Worm (Caenorhabditis elegans) whole organism, L4 larva: ENCODE measurements around the gene flad-1.

Experiments used
- D1046.2 ChIP-seq: fragments of 200-800 bp; sonication (Bioruptor generic); IDR thresholded peaks from 2 replicates; pipeline ENCODE4 v1.3.6; 2022; ENCODE audit warnings: missing genetic modification characterization, missing compliant biosample characterization
- F26F4.8 ChIP-seq: fragments of 200-800 bp; sonication (Bioruptor generic); conservative IDR thresholded peaks from 2 replicates; pipeline ENCODE4 v1.3.6; 2022; ENCODE audit warnings: missing genetic modification characterization, missing compliant biosample characterization
- F37D6.2 ChIP-seq: sonication (generic microtip); optimal IDR thresholded peaks from 2 replicates; lab custom pipeline; 2016; ENCODE audit warnings: mild to moderate bottlenecking, missing genetic modification characterization, missing compliant biosample characterization
- T20F7.1 ChIP-seq: fragments of 200-800 bp; sonication (Bioruptor generic); optimal IDR thresholded peaks from 2 replicates; lab custom pipeline; 2018; ENCODE audit warnings: mild to moderate bottlenecking, missing genetic modification characterization, missing compliant biosample characterization
- Y105C5A.15 ChIP-seq: fragments of 200-800 bp; sonication (Bioruptor generic); IDR thresholded peaks from 2 replicates; pipeline ENCODE4 v1.3.6; 2022; ENCODE audit warnings: missing genetic modification characterization, missing compliant biosample characterization
- Y48G9A.11 ChIP-seq: fragments of 200-800 bp; sonication (Bioruptor generic); IDR thresholded peaks from 2 replicates; pipeline ENCODE4 v1.3.6; 2022; ENCODE audit warnings: missing genetic modification reagents, missing genetic modification characterization, missing compliant biosample characterization
- Y5F2A.4 ChIP-seq: fragments of 200-800 bp; sonication (Bioruptor generic); optimal IDR thresholded peaks from 2 replicates; lab custom pipeline; 2018; ENCODE audit warnings: mild to moderate bottlenecking, missing genetic modification characterization, missing compliant biosample characterization
- Y75B8A.6 ChIP-seq: fragments of 200-800 bp; sonication (Bioruptor generic); IDR thresholded peaks from 2 replicates; pipeline ENCODE4 v1.3.6; 2022; ENCODE audit warnings: missing genetic modification reagents, missing genetic modification characterization, missing compliant biosample characterization
- aha-1 ChIP-seq: fragments of 150-350 bp; peaks from one replicate; lab custom pipeline; 2014; ENCODE audit warnings: missing biosample characterization, missing genetic modification characterization
- ceh-28 ChIP-seq: fragments of 150-350 bp; optimal IDR thresholded peaks from 2 replicates; lab custom pipeline; 2014; ENCODE audit warnings: missing biosample characterization, missing genetic modification reagents, missing genetic modification characterization
- ceh-32 ChIP-seq: sonication (generic microtip); optimal IDR thresholded peaks from 2 replicates; lab custom pipeline; 2016; ENCODE audit warnings: mild to moderate bottlenecking, missing genetic modification characterization, missing compliant biosample characterization; ENCODE audit not compliant: poor library complexity
- ceh-62 ChIP-seq: sonication (generic microtip); optimal IDR thresholded peaks from 2 replicates; lab custom pipeline; 2017; ENCODE audit warnings: missing biosample characterization, missing genetic modification characterization
- ceh-82 ChIP-seq: sonication (generic microtip); optimal IDR thresholded peaks from 2 replicates; lab custom pipeline; 2017; ENCODE audit warnings: missing biosample characterization, missing genetic modification characterization
- ctbp-1 ChIP-seq: fragments of 200-800 bp; sonication (Bioruptor generic); IDR thresholded peaks from 2 replicates; pipeline ENCODE4 v1.3.6; 2022; ENCODE audit warnings: missing genetic modification reagents, missing genetic modification characterization, missing compliant biosample characterization
- daf-8 ChIP-seq: fragments of 200-800 bp; sonication (Bioruptor generic); IDR thresholded peaks from 2 replicates; pipeline ENCODE4 v1.3.6; 2022; ENCODE audit warnings: missing genetic modification characterization, missing compliant biosample characterization
- dmd-6 ChIP-seq: fragments of 200-800 bp; sonication (Bioruptor generic); IDR thresholded peaks from 2 replicates; pipeline ENCODE4 v1.3.6; 2022; ENCODE audit warnings: missing genetic modification reagents, missing genetic modification characterization, missing compliant biosample characterization
- dmd-8 ChIP-seq: fragments of 200-800 bp; sonication (Bioruptor generic); IDR thresholded peaks from 2 replicates; pipeline ENCODE4 v1.3.6; 2022; ENCODE audit warnings: missing genetic modification characterization, missing compliant biosample characterization
- duxl-1 ChIP-seq: sonication (generic microtip); optimal IDR thresholded peaks from 2 replicates; lab custom pipeline; 2016; ENCODE audit warnings: mild to moderate bottlenecking, missing genetic modification characterization, moderate library complexity, missing compliant biosample characterization; ENCODE audit not compliant: poor library complexity
- dve-1 ChIP-seq: sonication (generic microtip); optimal IDR thresholded peaks from 2 replicates; lab custom pipeline; 2017; ENCODE audit warnings: antibody characterized with exemption, mild to moderate bottlenecking, missing genetic modification characterization, missing compliant biosample characterization; ENCODE audit not compliant: insufficient read depth
- egl-27 ChIP-seq: sonication (generic microtip); optimal IDR thresholded peaks from 3 replicates; lab custom pipeline; 2017; ENCODE audit warnings: missing biosample characterization, missing genetic modification reagents, missing genetic modification characterization
- gei-8 ChIP-seq: fragments of 200-800 bp; sonication (Bioruptor generic); optimal IDR thresholded peaks from 2 replicates; lab custom pipeline; 2018; ENCODE audit warnings: mild to moderate bottlenecking, missing genetic modification characterization, missing compliant biosample characterization
- hif-1 ChIP-seq, 2 experiments: sonication (generic microtip); optimal IDR thresholded peaks; 2 replicates each; lab custom pipeline; 2016 to 2017; ENCODE audit warnings: missing compliant biosample characterization in 2 of 2, missing genetic modification characterization in 2 of 2, missing genetic modification reagents in 2 of 2, missing genotype in 2 of 2, mild to moderate bottlenecking in 1 of 2
- hlh-11 ChIP-seq: fragments of 200-800 bp; sonication (Bioruptor generic); optimal IDR thresholded peaks from 2 replicates; lab custom pipeline; 2018; ENCODE audit warnings: mild to moderate bottlenecking, missing genetic modification characterization, missing compliant biosample characterization
- jun-1 ChIP-seq: fragments of 150-350 bp; optimal IDR thresholded peaks from 2 replicates; lab custom pipeline; 2014; ENCODE audit warnings: missing biosample characterization, missing genetic modification reagents, missing genetic modification characterization
- lim-7 ChIP-seq: fragments of 200-800 bp; sonication (Bioruptor generic); IDR thresholded peaks from 2 replicates; pipeline ENCODE4 v1.3.6; 2022; ENCODE audit warnings: missing genetic modification characterization, missing compliant biosample characterization
- lin-38 ChIP-seq: fragments of 200-800 bp; sonication (Bioruptor generic); IDR thresholded peaks from 2 replicates; pipeline ENCODE4 v1.3.6; 2022; ENCODE audit warnings: missing genetic modification reagents, missing genetic modification characterization, missing compliant biosample characterization
- lsy-2 ChIP-seq, 2 experiments: fragments of 150-350 bp in 1 of 2; sonication (generic microtip) in 1 of 2; optimal IDR thresholded peaks; 2 replicates each; lab custom pipeline; 2014 to 2017; ENCODE audit warnings: missing biosample characterization in 2 of 2, missing genetic modification characterization in 2 of 2
- madf-9 ChIP-seq: fragments of 200-800 bp; sonication (Bioruptor generic); conservative IDR thresholded peaks from 2 replicates; pipeline ENCODE4 v1.3.6; 2022; ENCODE audit warnings: missing genetic modification reagents, missing genetic modification characterization, missing compliant biosample characterization
- mdt-29 ChIP-seq: fragments of 200-800 bp; sonication (Bioruptor generic); IDR thresholded peaks from 2 replicates; pipeline ENCODE4 v1.3.6; 2022; ENCODE audit warnings: missing genetic modification reagents, missing genetic modification characterization, missing compliant biosample characterization
- nhr-10 ChIP-seq: fragments of 150-350 bp; optimal IDR thresholded peaks from 2 replicates; lab custom pipeline; 2014; ENCODE audit warnings: missing biosample characterization, missing genetic modification characterization
- nhr-102 ChIP-seq: sonication (generic microtip); optimal IDR thresholded peaks from 2 replicates; lab custom pipeline; 2016; ENCODE audit warnings: mild to moderate bottlenecking, missing genetic modification characterization, moderate library complexity, missing compliant biosample characterization
- nhr-11 ChIP-seq: fragments of 150-350 bp; optimal IDR thresholded peaks from 2 replicates; lab custom pipeline; 2014; ENCODE audit warnings: missing biosample characterization, missing genetic modification characterization
- nhr-25 ChIP-seq: sonication (generic microtip); optimal IDR thresholded peaks from 2 replicates; lab custom pipeline; 2017; ENCODE audit warnings: missing genetic modification characterization, mild to moderate bottlenecking, missing compliant biosample characterization, antibody characterized with exemption, moderate library complexity, borderline replicate concordance; ENCODE audit not compliant: insufficient read depth
- nhr-28 ChIP-seq: fragments of 150-350 bp; optimal IDR thresholded peaks from 2 replicates; lab custom pipeline; 2014; ENCODE audit warnings: missing biosample characterization, missing genetic modification characterization
- nhr-6 ChIP-seq: fragments of 150-350 bp; optimal IDR thresholded peaks from 2 replicates; lab custom pipeline; 2014; ENCODE audit warnings: missing biosample characterization, missing genetic modification characterization
- nhr-77 ChIP-seq: fragments of 150-350 bp; optimal IDR thresholded peaks from 2 replicates; lab custom pipeline; 2014; ENCODE audit warnings: missing biosample characterization, missing genetic modification characterization
- pha-4 ChIP-seq, 2 experiments: fragments of 150-350 bp in 1 of 2; fragments of 200-800 bp in 1 of 2; sonication (Bioruptor generic) in 1 of 2; IDR thresholded peaks in 1 of 2; optimal IDR thresholded peaks in 1 of 2; 2 replicates each; pipeline versions ENCODE4 v1.3.6 to Lab custom; 2014 to 2022; ENCODE audit warnings: missing genetic modification characterization in 2 of 2, missing genetic modification reagents in 2 of 2, missing biosample characterization in 1 of 2, missing compliant biosample characterization in 1 of 2
- pqm-1 ChIP-seq: sonication (generic microtip); optimal IDR thresholded peaks from 2 replicates; lab custom pipeline; 2017; ENCODE audit warnings: missing biosample characterization, missing genetic modification characterization
- rbr-2 ChIP-seq: sonication (generic microtip); optimal IDR thresholded peaks from 2 replicates; lab custom pipeline; 2016; ENCODE audit warnings: missing genotype, missing genetic modification characterization, missing compliant biosample characterization
- tag-97 ChIP-seq: fragments of 200-800 bp; sonication (Bioruptor generic); IDR thresholded peaks from 2 replicates; pipeline ENCODE4 v1.3.6; 2022; ENCODE audit warnings: missing genetic modification characterization, missing compliant biosample characterization
- tra-1 ChIP-seq: fragments of 200-800 bp; sonication (Bioruptor generic); IDR thresholded peaks from 2 replicates; pipeline ENCODE4 v1.3.6; 2022; ENCODE audit warnings: missing genetic modification reagents, missing genetic modification characterization, missing compliant biosample characterization
- unc-130 ChIP-seq: sonication (generic microtip); optimal IDR thresholded peaks from 2 replicates; lab custom pipeline; 2016; ENCODE audit warnings: missing genetic modification reagents, missing genetic modification characterization, missing compliant biosample characterization
- unc-39 ChIP-seq: sonication (generic microtip); optimal IDR thresholded peaks from 2 replicates; lab custom pipeline; 2017; ENCODE audit warnings: missing biosample characterization, missing genetic modification characterization
- vab-7 ChIP-seq: fragments of 200-800 bp; sonication (Bioruptor generic); IDR thresholded peaks from 2 replicates; pipeline ENCODE4 v1.3.6; 2022; ENCODE audit warnings: missing genetic modification reagents, missing genetic modification characterization, missing compliant biosample characterization
- zfp-2 ChIP-seq: sonication (generic microtip); optimal IDR thresholded peaks from 2 replicates; lab custom pipeline; 2016; ENCODE audit warnings: mild to moderate bottlenecking, missing genetic modification characterization, missing compliant biosample characterization

flad-1 gene

ce11 chrII:9933947-9934383 lies 10.0 kb upstream of the flad-1 start (continued):
- no peak for TF ChIP-seq dmd-8 (GFP tag; lab: Robert Waterston, UW)
- TF ChIP-seq zfp-2 (tag; lab: Kevin White, UChicago) = no peak
- TF ChIP-seq ceh-28 (tag; lab: Kevin White, UChicago) = no peak
- TF ChIP-seq tra-1 (GFP tag; lab: Robert Waterston, UW) = no peak
- TF ChIP-seq lim-7 (GFP tag; lab: Robert Waterston, UW) = no peak
- no peak for TF ChIP-seq pqm-1 (tag; lab: Kevin White, UChicago)
- no peak for TF ChIP-seq F26F4.8 (GFP tag; lab: Robert Waterston, UW)
- no peak for TF ChIP-seq T20F7.1 (GFP tag; lab: Kevin White, UChicago)
- no peak for TF ChIP-seq nhr-6 (tag; lab: Kevin White, UChicago)
- TF ChIP-seq ceh-62 (tag; lab: Kevin White, UChicago) = no peak
- no peak for TF ChIP-seq Y105C5A.15
- no peak for TF ChIP-seq madf-9 (GFP tag; lab: Robert Waterston, UW)
- TF ChIP-seq ceh-82 (tag; lab: Kevin White, UChicago) = no peak
- TF ChIP-seq dve-1 (tag; lab: Kevin White, UChicago) = peak; percentile 28
- TF ChIP-seq dmd-6 = no peak
- TF ChIP-seq aha-1 = peak; percentile 94
- TF ChIP-seq egl-27 (tag; lab: Kevin White, UChicago) = no peak
- no peak for TF ChIP-seq unc-130 (GFP tag; lab: Kevin White, UChicago)
- TF ChIP-seq lin-38 (GFP tag; lab: Robert Waterston, UW) = peak; percentile 59
- TF ChIP-seq Y75B8A.6 (GFP tag; lab: Robert Waterston, UW) = peak; percentile 66; the same call in 1 of the 2 replicates
- no peak for TF ChIP-seq F37D6.2 (tag; lab: Kevin White, UChicago)
- TF ChIP-seq Y48G9A.11 = no peak
- TF ChIP-seq nhr-25 (tag; lab: Kevin White, UChicago) = no peak
- TF ChIP-seq nhr-77 (tag; lab: Kevin White, UChicago) = no peak
- TF ChIP-seq hif-1 (tag; optimal IDR thresholded peaks at IDR 0.05; lab: Kevin White, UChicago) = no peak
- 0 out of 2 replicates have a peak, but pooled peaks have one; percentile 29 for TF ChIP-seq pha-4 (GFP tag; IDR thresholded peaks at IDR 0.05; lab: Robert Waterston, UW)
- TF ChIP-seq pha-4 (tag; optimal IDR thresholded peaks at IDR 0.05; lab: Kevin White, UChicago) = no peak
- TF ChIP-seq mdt-29 = peak; percentile 30; the same call in 1 of the 2 replicates
- peak; percentile 58 for TF ChIP-seq duxl-1 (tag; lab: Kevin White, UChicago)
- TF ChIP-seq rbr-2 = no peak
- no peak for TF ChIP-seq nhr-28
- no peak for TF ChIP-seq nhr-11 (tag; lab: Kevin White, UChicago)
- TF ChIP-seq gei-8 (GFP tag; lab: Kevin White, UChicago) = peak; percentile 22
- no peak for TF ChIP-seq jun-1 (tag; lab: Kevin White, UChicago)
- no peak for TF ChIP-seq ctbp-1 (GFP tag; lab: Robert Waterston, UW)
- TF ChIP-seq tag-97 (GFP tag; lab: Robert Waterston, UW) = no peak
- peak; percentile 62 for TF ChIP-seq nhr-102
- TF ChIP-seq daf-8 (GFP tag; lab: Robert Waterston, UW) = no peak
- no peak for TF ChIP-seq nhr-10 (tag; lab: Kevin White, UChicago)
- peak; percentile 28; the same call in 1 of the 2 replicates for TF ChIP-seq vab-7 (GFP tag; lab: Robert Waterston, UW)
- no peak for TF ChIP-seq unc-39 (tag; lab: Kevin White, UChicago)
- TF ChIP-seq D1046.2 (GFP tag; lab: Robert Waterston, UW) = peak; percentile 59; the same call in 1 of the 2 replicates
- peak; percentile 27 for TF ChIP-seq hlh-11
- TF ChIP-seq lsy-2 (tag; optimal IDR thresholded peaks at IDR 0.05; lab: Kevin White, UChicago) = peak in 1 of 2 experiments; percentile 11
- TF ChIP-seq ceh-32 (tag; lab: Kevin White, UChicago) = no peak
- no peak for TF ChIP-seq Y5F2A.4 (GFP tag; lab: Kevin White, UChicago)
